Fruit fly (Drosophila melanogaster) whole organism, prepupa: ENCODE measurements around the gene CG31139.

Experiments
- Hr39 ChIP-seq: fragments of 200-800 bp; sonication (Bioruptor generic); optimal IDR thresholded peaks from 2 replicates; lab custom pipeline; 2016; ENCODE audit warnings: missing biosample characterization, missing genetic modification characterization
- vri ChIP-seq: fragments of 200-800 bp; sonication (Bioruptor generic); optimal IDR thresholded peaks from 3 replicates; lab custom pipeline; 2016; ENCODE audit warnings: missing biosample characterization, mild to moderate bottlenecking, missing genetic modification characterization

dm6 chr3R:22767599-22767998 lies 18.7 kb upstream of the CG31139 start, which contains the start of gene CG13841:
- TF ChIP-seq vri (GFP tag; lab: Kevin White, UChicago), result no peak
- no peak for TF ChIP-seq Hr39
